Worm (Caenorhabditis elegans): Measurements from ENCODE around the gene lido-15.
"Not testable (repeated sequence)": the region's sequence is repeated elsewhere in the genome, so short reads cannot be mapped to it uniquely, and the experiment has no call there.

The lido-15 gene

ce11 chrII:3815445-3816208, 3.5 kb downstream of the lido-15 start:
- TF ChIP-seq gei-17 (GFP tag; optimal IDR thresholded peaks at IDR 0.05) (no peak), nhr-179 (tag; optimal IDR thresholded peaks at IDR 0.05) (no peak), nhr-80 (tag; optimal IDR thresholded peaks at IDR 0.05) (peak; percentile 71), ets-4 (GFP tag; optimal IDR thresholded peaks at IDR 0.05) (peak; percentile 13), lsl-1 (GFP tag; optimal IDR thresholded peaks at IDR 0.05) (no peak)

ce11 chrII:3816251-3816849, 4.3 kb downstream of the lido-15 start, which contains the start of gene fbxa-24:
Gene fbxa-24 (plus strand): TSS chrII:3816526.
- TF ChIP-seq zfh-2 (GFP tag; conservative IDR thresholded peaks at IDR 0.05), result 0 out of 2 replicates have a peak, but pooled peaks have one; percentile 20
- not testable (repeated sequence) for TF ChIP-seq cebp-1 (GFP tag; IDR thresholded peaks at IDR 0.05)
- TF ChIP-seq cebp-1 (tag; optimal IDR thresholded peaks at IDR 0.05), result peak; percentile 12
- TF ChIP-seq pbrm-1 (GFP tag; IDR thresholded peaks at IDR 0.05), result peak; percentile 35; the same call in 1 of the 2 replicates
- TF ChIP-seq let-526 (GFP tag; IDR thresholded peaks at IDR 0.05), result 0 out of 2 replicates have a peak, but pooled peaks have one; percentile 25
- TF ChIP-seq mcd-1 (GFP tag; IDR thresholded peaks at IDR 0.05), result peak; percentile 55
- peak; percentile 54 for TF ChIP-seq ceh-27 (GFP tag; optimal IDR thresholded peaks at IDR 0.05)
- TF ChIP-seq C06A6.2 (GFP tag; conservative IDR thresholded peaks at IDR 0.05), result peak; percentile 29; the same call in 1 of the 2 replicates
- TF ChIP-seq K11D2.4 (GFP tag; IDR thresholded peaks at IDR 0.05), result 0 out of 2 replicates have a peak, but pooled peaks have one; percentile 31

- no peak for TF ChIP-seq egl-44 (GFP tag; IDR thresholded peaks at IDR 0.05)
- TF ChIP-seq egrh-3 (GFP tag; IDR thresholded peaks at IDR 0.05), result no peak
- TF ChIP-seq athp-1 (tag; optimal IDR thresholded peaks at IDR 0.05), result no peak
- TF ChIP-seq F52B5.7 (tag; optimal IDR thresholded peaks at IDR 0.05), result no peak
- TF ChIP-seq attf-6 (GFP tag; IDR thresholded peaks at IDR 0.05), result no peak
- TF ChIP-seq efl-1 (GFP tag; optimal IDR thresholded peaks at IDR 0.05), result peak; percentile 63
- no peak for TF ChIP-seq nhr-27 (tag; optimal IDR thresholded peaks at IDR 0.05)
- TF ChIP-seq lir-1 (GFP tag; conservative IDR thresholded peaks at IDR 0.05), result no peak
- no peak for TF ChIP-seq fkh-3 (tag; optimal IDR thresholded peaks at IDR 0.05)
- TF ChIP-seq lin-35 (GFP tag; optimal IDR thresholded peaks at IDR 0.05), result no peak
- TF ChIP-seq lin-26 (GFP tag; IDR thresholded peaks at IDR 0.05), result no peak
- 0 out of 2 replicates have a peak, but pooled peaks have one; percentile 15 for TF ChIP-seq madf-6 (GFP tag; IDR thresholded peaks at IDR 0.05)
- no peak for TF ChIP-seq let-526 (GFP tag; IDR thresholded peaks at IDR 0.05)
- TF ChIP-seq D2030.7 (GFP tag; IDR thresholded peaks at IDR 0.05), result no peak
- peak; percentile 86 for TF ChIP-seq aptf-2 (GFP tag; conservative IDR thresholded peaks at IDR 0.05)
- no peak for TF ChIP-seq rpc-1 (optimal IDR thresholded peaks at IDR 0.05)
- no peak for TF ChIP-seq rpc-1 (tag; optimal IDR thresholded peaks at IDR 0.05)
Measured at ce11 chrII:3821248-3821647, 9.2 kb downstream of the lido-15 start, which contains the start of gene F54D10.7. Gene F54D10.7 (minus strand): TSS chrII:3821296.

- TF ChIP-seq die-1 (tag; optimal IDR thresholded peaks at IDR 0.05) (no peak), lag-1 (GFP tag; IDR thresholded peaks at IDR 0.05) (no peak), B0336.3 (GFP tag; IDR thresholded peaks at IDR 0.05) (no peak), dpff-1 (tag; optimal IDR thresholded peaks at IDR 0.05) (no peak), dox-1 (GFP tag; IDR thresholded peaks at IDR 0.05) (no peak), F22D6.2 (tag; optimal IDR thresholded peaks at IDR 0.05) (no peak), C17E4.6 (GFP tag; IDR thresholded peaks at IDR 0.05) (no peak), ztf-22 (GFP tag; optimal IDR thresholded peaks at IDR 0.05) (no peak), B0035.1 (tag; optimal IDR thresholded peaks at IDR 0.05) (no peak)
Measured at ce11 chrII:3823855-3824254, 11.8 kb downstream of the lido-15 start, which contains the start of gene skr-15. Gene skr-15 (plus strand): TSS chrII:3824155.
